Fruit fly (Drosophila melanogaster) whole organism, prepupa: Measurements from ENCODE around the gene Klc.

Source experiments
- Gug ChIP-seq: fragments of 200-800 bp; sonication (Bioruptor generic); IDR thresholded peaks from 2 replicates; pipeline ENCODE4 v1.3.6; 2022; ENCODE audit warnings: missing biosample characterization, missing genetic modification characterization
- Sox102F ChIP-seq: fragments of 200-800 bp; sonication (Bioruptor generic); optimal IDR thresholded peaks from 2 replicates; lab custom pipeline; 2016; ENCODE audit warnings: missing biosample characterization, mild to moderate bottlenecking, missing genetic modification characterization
- dsx ChIP-seq: fragments of 200-800 bp; optimal IDR thresholded peaks from 3 replicates; lab custom pipeline; 2019; ENCODE audit warnings: missing biosample characterization, mild to moderate bottlenecking, missing genetic modification characterization, moderate library complexity; ENCODE audit not compliant: poor library complexity, severe bottlenecking

dm6 chr3L:12700509-12700995 lies 49.3 kb downstream of the Klc start:
- no peak for TF ChIP-seq Sox102F (GFP tag; lab: Kevin White, UChicago)
- TF ChIP-seq Gug (GFP tag; lab: Robert Waterston, UW) = no peak
- TF ChIP-seq dsx (GFP tag; lab: Kevin White, UChicago) = no peak
